Fruit fly (Drosophila melanogaster): ENCODE results near the gene CG13005.

Gene CG13005

dm6 chrX:16822080-16822479 is 18.6 kb downstream of the CG13005 start (continued):
- TF ChIP-seq CG2129 (GFP tag; IDR thresholded peaks at IDR 0.05; ENCODE audit: partially characterized antibody) (no peak), CG10147 (GFP tag; optimal IDR thresholded peaks at IDR 0.05) (peak; percentile 29), maf-S (GFP tag; optimal IDR thresholded peaks at IDR 0.05) (no peak), CG31441 (GFP tag; IDR thresholded peaks at IDR 0.05) (peak; percentile 56), Ssrp (tag; optimal IDR thresholded peaks at IDR 0.05) (peak; percentile 53), ken (GFP tag; IDR thresholded peaks at IDR 0.05) (peak; percentile 50; the same call in 1 of the 3 replicates), knrl (GFP tag; IDR thresholded peaks at IDR 0.05; ENCODE audit: partially characterized antibody) (no peak), ab (GFP tag; optimal IDR thresholded peaks at IDR 0.05) (no peak), CG2199 (GFP tag; IDR thresholded peaks at IDR 0.05) (no peak), CG18262 (tag; optimal IDR thresholded peaks at IDR 0.05) (peak; percentile 49), HLH3B (GFP tag; IDR thresholded peaks at IDR 0.05) (peak; percentile 72), hth (optimal IDR thresholded peaks at IDR 0.05) (no peak), sens (GFP tag) (no peak), CG13894 (tag; optimal IDR thresholded peaks at IDR 0.05) (no peak), gt (GFP tag; IDR thresholded peaks at IDR 0.05) (no peak), CG4360 (GFP tag; IDR thresholded peaks at IDR 0.05) (no peak), CG34224 (GFP tag; IDR thresholded peaks at IDR 0.05; ENCODE audit: partially characterized antibody) (no peak), Ada2b (GFP tag; IDR thresholded peaks at IDR 0.05) (peak; percentile 63; the same call in 1 of the 2 replicates), sisA (GFP tag; IDR thresholded peaks at IDR 0.05) (peak; percentile 38), HmgZ (tag; optimal IDR thresholded peaks at IDR 0.05) (peak; percentile 21), Rfx (GFP tag; IDR thresholded peaks at IDR 0.05) (peak; percentile 50), CG12659 (GFP tag; optimal IDR thresholded peaks at IDR 0.05) (peak; percentile 31), abd-A (tag; optimal IDR thresholded peaks at IDR 0.05) (no peak), sim (GFP tag; IDR thresholded peaks at IDR 0.05) (no peak), so (GFP tag; IDR thresholded peaks at IDR 0.05) (0 out of 3 replicates have a peak, but pooled peaks have one; percentile 28), CG9609 (GFP tag; optimal IDR thresholded peaks at IDR 0.05) (no peak), Sin3A (optimal IDR thresholded peaks at IDR 0.05) (no peak), D (optimal IDR thresholded peaks at IDR 0.05) (no peak), D (GFP tag; optimal IDR thresholded peaks at IDR 0.05) (peak; percentile 13), run (tag; optimal IDR thresholded peaks at IDR 0.05) (peak; percentile 22), ac (GFP tag; optimal IDR thresholded peaks at IDR 0.05) (no peak), Poxn (GFP tag; IDR thresholded peaks at IDR 0.05) (no peak), pan (optimal IDR thresholded peaks at IDR 0.05) (no peak), pan (GFP tag; optimal IDR thresholded peaks at IDR 0.05 in 1 of 2, IDR thresholded peaks at IDR 0.05 in 1 of 2) (peak in 1 of 2 experiments; percentile 70), grau (tag; optimal IDR thresholded peaks at IDR 0.05) (peak; percentile 86), lola (GFP tag; optimal IDR thresholded peaks at IDR 0.05) (peak in 1 of 3 experiments; percentile 4), pzg (GFP tag; optimal IDR thresholded peaks at IDR 0.05) (no peak), tll (GFP tag; optimal IDR thresholded peaks at IDR 0.05) (no peak), disco-r (GFP tag; optimal IDR thresholded peaks at IDR 0.05) (no peak), mirr (GFP tag; optimal IDR thresholded peaks at IDR 0.05) (no peak), org-1 (GFP tag; optimal IDR thresholded peaks at IDR 0.05) (peak; percentile 14), fru (optimal IDR thresholded peaks at IDR 0.05) (no peak), CG1024 (GFP tag; IDR thresholded peaks at IDR 0.05) (no peak), ase (GFP tag; IDR thresholded peaks at IDR 0.05) (peak; percentile 61; the same call in 2 of the 3 replicates)

Data from whole organism, embryonic.